Fruit fly (Drosophila melanogaster): Measurements from ENCODE around the gene ifc.

DNA sequence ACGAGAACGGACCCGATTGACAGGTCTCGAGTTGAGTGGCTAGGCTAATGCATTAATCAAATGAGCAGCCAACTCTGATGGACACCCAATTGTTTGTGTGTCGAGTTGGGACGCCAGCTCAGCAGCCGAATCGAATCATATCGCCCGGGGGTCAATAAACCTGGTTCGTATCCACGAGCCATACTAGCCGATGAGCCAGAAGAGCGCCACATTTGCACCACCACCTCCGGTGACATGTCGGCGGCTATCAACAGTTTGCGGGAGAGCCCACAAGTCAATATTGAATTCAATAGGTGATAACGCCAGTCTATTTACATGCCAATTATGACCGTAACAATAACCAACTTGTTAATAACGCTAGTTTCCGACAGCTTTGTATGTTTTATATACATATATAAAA, 12.0 kb upstream of the ifc start:
- TF ChIP-seq dac (GFP tag; optimal IDR thresholded peaks at IDR 0.05) (no peak), pdm3 (GFP tag; optimal IDR thresholded peaks at IDR 0.05) (no peak), CG8632 (GFP tag; optimal IDR thresholded peaks at IDR 0.05) (no peak), Lpt (GFP tag; optimal IDR thresholded peaks at IDR 0.05) (no peak), CG15336 (GFP tag; IDR thresholded peaks at IDR 0.05) (no peak), Gug (GFP tag; IDR thresholded peaks at IDR 0.05) (no peak), Smox (GFP tag; optimal IDR thresholded peaks at IDR 0.05) (no peak), Sox102F (GFP tag; optimal IDR thresholded peaks at IDR 0.05) (no peak), spab (GFP tag; optimal IDR thresholded peaks at IDR 0.05) (peak; percentile 6), fkh (GFP tag; optimal IDR thresholded peaks at IDR 0.05) (peak; percentile 95)
